Worm (Caenorhabditis elegans) whole organism, L4 larva: ENCODE data around the gene srj-55.

Source experiments
- F49E8.2 ChIP-seq: sonication (generic microtip); optimal IDR thresholded peaks from 2 replicates; lab custom pipeline; 2016; ENCODE audit warnings: missing compliant biosample characterization, mild to moderate bottlenecking, missing genetic modification characterization, borderline replicate concordance
- T20F7.1 ChIP-seq: fragments of 200-800 bp; sonication (Bioruptor generic); optimal IDR thresholded peaks from 2 replicates; lab custom pipeline; 2018; ENCODE audit warnings: mild to moderate bottlenecking, missing genetic modification characterization, missing compliant biosample characterization
- Y5F2A.4 ChIP-seq: fragments of 200-800 bp; sonication (Bioruptor generic); optimal IDR thresholded peaks from 2 replicates; lab custom pipeline; 2018; ENCODE audit warnings: mild to moderate bottlenecking, missing genetic modification characterization, missing compliant biosample characterization
- aha-1 ChIP-seq: fragments of 150-350 bp; peaks from one replicate; lab custom pipeline; 2014; ENCODE audit warnings: missing biosample characterization, missing genetic modification characterization
- ama-1 ChIP-seq: fragments of 150-350 bp; optimal IDR thresholded peaks from 2 replicates; lab custom pipeline; 2014; ENCODE audit warnings: inconsistent platforms, mixed read lengths
- ceh-28 ChIP-seq: fragments of 150-350 bp; optimal IDR thresholded peaks from 2 replicates; lab custom pipeline; 2014; ENCODE audit warnings: missing biosample characterization, missing genetic modification reagents, missing genetic modification characterization
- cey-2 ChIP-seq: sonication (generic microtip); optimal IDR thresholded peaks from 3 replicates; lab custom pipeline; 2017; ENCODE audit warnings: missing genetic modification characterization, mild to moderate bottlenecking, missing compliant biosample characterization, antibody characterized with exemption, borderline replicate concordance; ENCODE audit not compliant: insufficient read depth
- daf-12 ChIP-seq: fragments of 150-350 bp; optimal IDR thresholded peaks from 2 replicates; lab custom pipeline; 2014; ENCODE audit warnings: missing biosample characterization, missing genetic modification reagents, missing genetic modification characterization
- egl-27 ChIP-seq: sonication (generic microtip); optimal IDR thresholded peaks from 3 replicates; lab custom pipeline; 2017; ENCODE audit warnings: missing biosample characterization, missing genetic modification reagents, missing genetic modification characterization
- hlh-11 ChIP-seq: fragments of 200-800 bp; sonication (Bioruptor generic); optimal IDR thresholded peaks from 2 replicates; lab custom pipeline; 2018; ENCODE audit warnings: mild to moderate bottlenecking, missing genetic modification characterization, missing compliant biosample characterization
- lin-13 ChIP-seq: fragments of 150-350 bp; optimal IDR thresholded peaks from 2 replicates; lab custom pipeline; 2014; ENCODE audit warnings: missing biosample characterization, missing genetic modification reagents, missing genetic modification characterization
- lin-15B ChIP-seq: fragments of 150-350 bp; sonication (generic microtip); optimal IDR thresholded peaks from 3 replicates; lab custom pipeline; 2014; ENCODE audit warnings: missing biosample characterization, missing genetic modification characterization
- lin-39 ChIP-seq: fragments of 150-350 bp; optimal IDR thresholded peaks from 2 replicates; lab custom pipeline; 2014; ENCODE audit warnings: missing biosample characterization, missing genetic modification reagents, missing genetic modification characterization
- madf-5 ChIP-seq, 2 experiments: fragments of 200-800 bp; sonication (Bioruptor generic); IDR thresholded peaks; 2 replicates each; pipeline ENCODE4 v1.3.6; 2022; ENCODE audit warnings: missing compliant biosample characterization in 2 of 2, missing genetic modification characterization in 2 of 2
- madf-9 ChIP-seq: fragments of 200-800 bp; sonication (Bioruptor generic); conservative IDR thresholded peaks from 2 replicates; pipeline ENCODE4 v1.3.6; 2022; ENCODE audit warnings: missing genetic modification reagents, missing genetic modification characterization, missing compliant biosample characterization
- mdt-29 ChIP-seq: fragments of 200-800 bp; sonication (Bioruptor generic); IDR thresholded peaks from 2 replicates; pipeline ENCODE4 v1.3.6; 2022; ENCODE audit warnings: missing genetic modification reagents, missing genetic modification characterization, missing compliant biosample characterization
- nhr-10 ChIP-seq: fragments of 150-350 bp; optimal IDR thresholded peaks from 2 replicates; lab custom pipeline; 2014; ENCODE audit warnings: missing biosample characterization, missing genetic modification characterization
- nhr-102 ChIP-seq: sonication (generic microtip); optimal IDR thresholded peaks from 2 replicates; lab custom pipeline; 2016; ENCODE audit warnings: mild to moderate bottlenecking, missing genetic modification characterization, moderate library complexity, missing compliant biosample characterization
- nhr-11 ChIP-seq: fragments of 150-350 bp; optimal IDR thresholded peaks from 2 replicates; lab custom pipeline; 2014; ENCODE audit warnings: missing biosample characterization, missing genetic modification characterization
- nhr-41 ChIP-seq: fragments of 200-800 bp; sonication (Bioruptor generic); IDR thresholded peaks from 2 replicates; pipeline ENCODE4 v1.3.6; 2022; ENCODE audit warnings: missing genetic modification reagents, missing genetic modification characterization, missing compliant biosample characterization
- nhr-48 ChIP-seq: sonication (generic microtip); optimal IDR thresholded peaks from 2 replicates; lab custom pipeline; 2016; ENCODE audit warnings: mild to moderate bottlenecking, missing genetic modification characterization, missing compliant biosample characterization
- nhr-77 ChIP-seq: fragments of 150-350 bp; optimal IDR thresholded peaks from 2 replicates; lab custom pipeline; 2014; ENCODE audit warnings: missing biosample characterization, missing genetic modification characterization
- set-16 ChIP-seq: fragments of 200-800 bp; sonication (Bioruptor generic); IDR thresholded peaks from 2 replicates; pipeline ENCODE4 v1.3.6; 2022; ENCODE audit warnings: missing genetic modification reagents, missing genetic modification characterization, missing compliant biosample characterization
- snpc-1.2 ChIP-seq: fragments of 200-800 bp; sonication (Bioruptor generic); IDR thresholded peaks from 2 replicates; pipeline ENCODE4 v1.3.6; 2022; ENCODE audit warnings: missing genetic modification reagents, missing genetic modification characterization, missing compliant biosample characterization
- spr-1 ChIP-seq: sonication (generic microtip); optimal IDR thresholded peaks from 2 replicates; lab custom pipeline; 2016; ENCODE audit warnings: mild to moderate bottlenecking, missing genetic modification characterization, missing compliant biosample characterization
- spr-3 ChIP-seq: fragments of 200-800 bp; sonication (Bioruptor generic); optimal IDR thresholded peaks from 2 replicates; lab custom pipeline; 2018; ENCODE audit warnings: mild to moderate bottlenecking, missing genetic modification characterization, missing compliant biosample characterization
- tag-97 ChIP-seq: fragments of 200-800 bp; sonication (Bioruptor generic); IDR thresholded peaks from 2 replicates; pipeline ENCODE4 v1.3.6; 2022; ENCODE audit warnings: missing genetic modification characterization, missing compliant biosample characterization
- zfp-3 ChIP-seq: fragments of 200-800 bp; sonication (Bioruptor generic); conservative IDR thresholded peaks from 2 replicates; pipeline ENCODE4 v1.3.6; 2022; ENCODE audit warnings: missing genetic modification reagents, missing genetic modification characterization, missing compliant biosample characterization

srj-55 gene

DNA sequence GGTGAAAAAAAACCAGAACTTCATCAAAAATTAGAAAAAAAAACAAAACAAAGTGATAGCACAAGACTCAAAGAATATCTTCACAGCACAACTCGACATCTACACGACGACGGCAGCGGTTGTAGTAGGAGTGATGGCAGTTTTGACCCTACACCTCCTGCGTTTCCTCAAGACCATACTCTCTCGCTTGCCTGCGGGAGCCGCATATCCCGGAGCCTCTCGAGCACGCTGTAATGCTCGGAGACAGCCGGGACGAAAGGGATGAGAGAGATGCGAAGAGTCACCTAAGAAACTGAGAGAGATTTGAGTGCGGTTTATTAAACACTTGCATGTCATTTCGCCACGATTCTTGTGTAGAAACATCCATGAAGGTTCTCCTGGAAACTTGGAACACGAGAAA, 48.3 kb downstream of the srj-55 start:
- TF ChIP-seq lin-15B (tag; lab: Kevin White, UChicago) (no peak), zfp-3 (GFP tag; lab: Robert Waterston, UW) (no peak), nhr-48 (no peak), lin-13 (no peak), ceh-28 (tag; lab: Kevin White, UChicago) (no peak), F49E8.2 (tag; lab: Kevin White, UChicago) (no peak), mdt-29 (GFP tag; lab: Robert Waterston, UW) (no peak), cey-2 (tag; lab: Kevin White, UChicago) (no peak), set-16 (GFP tag; lab: Robert Waterston, UW) (0 out of 2 replicates have a peak, but pooled peaks have one; percentile 17), madf-9 (GFP tag; lab: Robert Waterston, UW) (no peak), ama-1 (lab: Kevin White, UChicago) (no peak), tag-97 (GFP tag; lab: Robert Waterston, UW) (no peak), lin-39 (tag; lab: Kevin White, UChicago) (no peak), nhr-11 (tag; lab: Kevin White, UChicago) (peak; percentile 1), Y5F2A.4 (GFP tag; lab: Kevin White, UChicago) (no peak), daf-12 (no peak), hlh-11 (tag; lab: Kevin White, UChicago) (peak; percentile 9), madf-5 (GFP tag; IDR thresholded peaks at IDR 0.05; lab: Robert Waterston, UW) (no peak), nhr-10 (no peak), nhr-102 (no peak), T20F7.1 (GFP tag; lab: Kevin White, UChicago) (no peak)

DNA sequence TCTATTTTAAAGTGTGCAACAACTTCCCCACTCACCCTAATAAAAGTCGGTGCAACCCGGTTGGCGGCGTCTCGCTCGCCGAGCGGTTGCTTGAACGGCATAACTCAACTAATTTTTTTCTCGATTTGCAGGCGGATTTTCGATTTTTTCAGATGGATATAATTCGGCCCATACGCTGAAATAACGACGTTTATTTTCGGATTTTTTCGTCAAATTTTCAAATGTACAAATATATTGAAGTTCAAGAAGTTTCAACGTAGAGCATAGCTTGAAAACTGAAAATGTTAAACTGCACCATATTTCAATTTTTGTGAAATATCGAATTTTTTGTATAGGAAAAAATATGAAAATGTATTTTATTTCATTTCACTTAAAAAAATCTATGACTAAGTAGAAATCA, 50.0 kb downstream of the srj-55 start, which contains the start of gene ketn-1:
Gene ketn-1 (minus strand): TSS at position 101 of the 400 bp plus-strand sequence.
- TF ChIP-seq nhr-41 (GFP tag; lab: Robert Waterston, UW) (no peak), spr-1 (tag; lab: Kevin White, UChicago) (no peak), spr-3 (GFP tag; lab: Kevin White, UChicago) (no peak), aha-1 (tag; lab: Kevin White, UChicago) (peak; percentile 78), nhr-77 (tag; lab: Kevin White, UChicago) (no peak), egl-27 (tag; lab: Kevin White, UChicago) (no peak), snpc-1.2 (GFP tag; lab: Robert Waterston, UW) (no peak)
